Worm (Caenorhabditis elegans): ENCODE results near the gene nhr-277.

nhr-277 gene

ce11 chrIV:2742470-2743044 lies at the start of gene nhr-277:
Gene nhr-277 (plus strand): TSS chrIV:2742994.
- TF ChIP-seq elt-1 (tag; optimal IDR thresholded peaks at IDR 0.05): no peak
- TF ChIP-seq aly-2 (tag; optimal IDR thresholded peaks at IDR 0.05): no peak
- TF ChIP-seq ceh-16 (tag; optimal IDR thresholded peaks at IDR 0.05): no peak
- no peak for TF ChIP-seq nhr-11 (tag; optimal IDR thresholded peaks at IDR 0.05)
- TF ChIP-seq nfya-1 (tag; optimal IDR thresholded peaks at IDR 0.05; ENCODE audit: insufficient read depth): no peak
- TF ChIP-seq ztf-11 (tag; optimal IDR thresholded peaks at IDR 0.05): no peak
- TF ChIP-seq egl-5 (tag; optimal IDR thresholded peaks at IDR 0.05): no peak
- TF ChIP-seq hmg-11 (tag; optimal IDR thresholded peaks at IDR 0.05): no peak

DNA sequence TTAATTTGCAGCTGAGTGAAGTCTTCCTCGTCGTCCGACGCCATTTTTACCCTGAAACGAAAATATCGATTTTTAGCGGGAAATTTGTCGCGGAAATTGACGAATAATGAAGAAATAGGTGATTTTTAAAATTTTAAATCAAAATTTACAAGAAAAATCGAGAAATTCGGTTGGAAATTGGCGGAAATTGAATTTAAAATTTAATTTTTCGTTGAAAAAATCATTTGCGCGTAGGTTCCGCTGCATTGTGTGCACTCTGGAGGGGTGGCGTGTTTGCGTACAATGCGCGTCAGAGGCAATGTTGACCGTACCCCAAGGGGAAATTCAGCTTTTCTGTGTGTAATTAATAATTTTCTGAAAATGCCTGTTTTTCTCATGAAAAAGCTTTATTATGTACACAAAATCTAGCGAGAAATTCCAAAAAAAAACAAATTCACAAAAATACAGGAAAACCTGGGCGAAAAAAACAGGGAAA lies 38.8 kb upstream of the nhr-277 start, which contains the start of gene Y94H6A.5:
Y94H6A.5 (minus strand) TSS at position 51 of the 475 bp plus-strand sequence.
- TF ChIP-seq snpc-4 (tag; optimal IDR thresholded peaks at IDR 0.05) (no peak), fkh-10 (GFP tag; optimal IDR thresholded peaks at IDR 0.05) (no peak), fkh-2 (tag; optimal IDR thresholded peaks at IDR 0.05) (no peak), elt-1 (tag; optimal IDR thresholded peaks at IDR 0.05) (no peak), nhr-12 (tag; optimal IDR thresholded peaks at IDR 0.05) (no peak), nfya-1 (tag; optimal IDR thresholded peaks at IDR 0.05; ENCODE audit: insufficient read depth) (peak; percentile 72), jun-1 (tag; optimal IDR thresholded peaks at IDR 0.05) (peak; percentile 2), zag-1 (tag; optimal IDR thresholded peaks at IDR 0.05) (no peak), ztf-4 (tag; optimal IDR thresholded peaks at IDR 0.05) (no peak), egl-5 (tag; optimal IDR thresholded peaks at IDR 0.05) (peak; percentile 3), nhr-23 (tag; optimal IDR thresholded peaks at IDR 0.05) (peak; percentile 30), lsy-12 (tag; optimal IDR thresholded peaks at IDR 0.05) (no peak), pqm-1 (tag; optimal IDR thresholded peaks at IDR 0.05) (peak; percentile 25), nhr-25 (tag; optimal IDR thresholded peaks at IDR 0.05) (peak; percentile 6), unc-39 (tag; optimal IDR thresholded peaks at IDR 0.05) (no peak), ceh-28 (tag; optimal IDR thresholded peaks at IDR 0.05) (peak; percentile 50), pha-4 (tag; optimal IDR thresholded peaks at IDR 0.05) (peak; percentile 66), elt-2 (tag; optimal IDR thresholded peaks at IDR 0.05) (peak; percentile 38), nhr-237 (tag; optimal IDR thresholded peaks at IDR 0.05) (no peak), hmg-11 (tag; optimal IDR thresholded peaks at IDR 0.05) (peak; percentile 72), lin-15B (tag; optimal IDR thresholded peaks at IDR 0.05) (peak; percentile 60), elt-3 (tag; optimal IDR thresholded peaks at IDR 0.05) (no peak), ama-1 (optimal IDR thresholded peaks at IDR 0.05) (peak; percentile 86), tbx-2 (tag; optimal IDR thresholded peaks at IDR 0.05) (no peak), nhr-77 (tag; optimal IDR thresholded peaks at IDR 0.05) (no peak), ztf-11 (tag; optimal IDR thresholded peaks at IDR 0.05) (no peak)

ce11 chrIV:2705675-2706074 lies 37.1 kb upstream of the nhr-277 start:
- TF ChIP-seq elt-1 (tag; optimal IDR thresholded peaks at IDR 0.05) (no peak), ceh-82 (tag; optimal IDR thresholded peaks at IDR 0.05) (no peak), aly-2 (tag; optimal IDR thresholded peaks at IDR 0.05) (no peak), lsy-12 (tag; optimal IDR thresholded peaks at IDR 0.05) (no peak), nhr-76 (tag; optimal IDR thresholded peaks at IDR 0.05) (no peak), hmg-11 (tag; optimal IDR thresholded peaks at IDR 0.05) (no peak), nhr-43 (tag; optimal IDR thresholded peaks at IDR 0.05; ENCODE audit: poor library complexity, severe bottlenecking) (no peak), skn-1 (tag; optimal IDR thresholded peaks at IDR 0.05) (no peak)

DNA sequence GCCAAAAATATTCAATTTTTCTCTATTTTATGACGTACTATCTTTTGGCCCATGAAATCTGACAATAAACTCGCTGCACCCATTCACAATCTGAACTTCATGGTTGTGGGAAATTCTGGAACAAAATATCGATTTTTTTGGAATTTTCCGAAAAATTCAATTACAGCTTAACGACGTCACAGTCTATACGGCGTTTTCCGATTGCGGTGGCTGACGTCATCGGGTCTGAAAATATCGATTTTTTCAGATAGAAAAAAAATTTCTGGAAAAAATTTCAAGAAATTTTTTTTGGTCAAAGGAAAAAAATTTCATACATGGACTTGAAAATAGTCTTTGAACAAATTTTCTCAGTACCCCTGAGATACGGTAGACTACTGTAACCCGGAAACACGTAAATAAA lies 35.8 kb upstream of the nhr-277 start, which contains the start of gene ubc-8:
ubc-8 (minus strand) TSS at position 227 of the 400 bp plus-strand sequence.
- TF ChIP-seq lsy-12 (tag; optimal IDR thresholded peaks at IDR 0.05) (no peak), jun-1 (tag; optimal IDR thresholded peaks at IDR 0.05) (no peak), egl-27 (tag; optimal IDR thresholded peaks at IDR 0.05) (no peak), aly-2 (tag; optimal IDR thresholded peaks at IDR 0.05) (no peak), sea-2 (GFP tag; optimal IDR thresholded peaks at IDR 0.05) (no peak), nhr-76 (tag; optimal IDR thresholded peaks at IDR 0.05) (no peak), mdl-1 (tag; optimal IDR thresholded peaks at IDR 0.05) (no peak), fos-1 (tag; optimal IDR thresholded peaks at IDR 0.05) (no peak), R02D3.7 (tag; optimal IDR thresholded peaks at IDR 0.05) (no peak), ztf-4 (tag; optimal IDR thresholded peaks at IDR 0.05) (no peak), ZK546.5 (tag; optimal IDR thresholded peaks at IDR 0.05) (no peak), ceh-82 (tag; optimal IDR thresholded peaks at IDR 0.05) (no peak)
